Fruit fly (Drosophila melanogaster) whole organism, pupa: Measurements from ENCODE around the gene beta-Spec.

Experiments used
- CG12605 ChIP-seq: fragments of 200-800 bp; sonication (Bioruptor generic); IDR thresholded peaks from 2 replicates; pipeline ENCODE4 v1.3.6; 2022; ENCODE audit warnings: missing biosample characterization, missing genetic modification characterization
- CG13204 ChIP-seq: fragments of 200-800 bp; sonication (Bioruptor generic); optimal IDR thresholded peaks from 2 replicates; lab custom pipeline; 2018; ENCODE audit warnings: missing biosample characterization, mild to moderate bottlenecking, missing genetic modification characterization, moderate library complexity
- CG17806 ChIP-seq: fragments of 200-800 bp; sonication (Bioruptor generic); optimal IDR thresholded peaks from 2 replicates; lab custom pipeline; 2018; ENCODE audit warnings: missing biosample characterization, mild to moderate bottlenecking, missing genetic modification characterization, moderate library complexity
- Pif1A ChIP-seq: fragments of 200-800 bp; sonication (Bioruptor generic); optimal IDR thresholded peaks from 3 replicates; lab custom pipeline; 2016; ENCODE audit warnings: missing biosample characterization, missing genetic modification characterization
- fd96Ca ChIP-seq: fragments of 200-800 bp; sonication (Bioruptor generic); IDR thresholded peaks from 3 replicates; pipeline ENCODE4 v1.3.6; 2022; ENCODE audit warnings: missing biosample characterization, missing genetic modification characterization

DNA sequence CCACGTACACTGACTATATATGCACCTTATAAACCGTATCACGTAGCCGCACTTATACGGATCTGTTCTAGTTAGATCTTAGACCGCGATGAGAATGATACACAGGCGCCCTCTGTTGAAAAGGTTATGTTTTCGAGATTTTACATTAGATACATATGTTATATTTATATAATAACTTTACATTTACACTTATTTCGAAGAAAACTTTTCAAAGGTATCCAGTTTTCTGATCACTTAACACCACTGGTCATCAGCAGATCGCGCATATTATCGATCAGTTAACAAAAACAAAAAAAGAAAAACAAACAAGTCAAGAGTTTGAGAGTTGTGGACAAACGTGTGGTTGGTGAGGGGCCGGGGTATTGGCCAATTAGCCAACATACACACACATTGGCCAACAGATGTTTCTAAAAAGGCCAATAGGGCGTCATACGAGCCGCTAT lies 40.6 kb downstream of the beta-Spec start:
- no peak for TF ChIP-seq fd96Ca
- no peak for TF ChIP-seq Pif1A (GFP tag; lab: Kevin White, UChicago)
- no peak for TF ChIP-seq CG12605 (GFP tag; lab: Robert Waterston, UW)
- no peak for TF ChIP-seq CG13204 (GFP tag; lab: Kevin White, UChicago)
- no peak for TF ChIP-seq CG17806
